Fruit fly (Drosophila melanogaster) whole organism: Measurements from ENCODE around the gene CG8051.

Experiments used
- CG8478 ChIP-seq: fragments of >200 bp; optimal IDR thresholded peaks from 2 replicates; lab custom pipeline; 2018; ENCODE audit warnings: inconsistent platforms
- Dll ChIP-seq: fragments of >200 bp; optimal IDR thresholded peaks from 2 replicates; lab custom pipeline; 2017
- EcR ChIP-seq, 2 experiments: fragments of >200 bp; optimal IDR thresholded peaks; 2 replicates each; lab custom pipeline; 2017; ENCODE audit warnings: missing biosample characterization in 2 of 2, missing genetic modification characterization in 2 of 2, missing genetic modification reagents in 2 of 2
- pan ChIP-seq: fragments of >200 bp; optimal IDR thresholded peaks from 2 replicates; lab custom pipeline; 2017
- psq ChIP-seq: fragments of >200 bp; optimal IDR thresholded peaks from 2 replicates; lab custom pipeline; 2017
- usp ChIP-seq: fragments of >200 bp; optimal IDR thresholded peaks from 2 replicates; lab custom pipeline; 2017; ENCODE audit warnings: missing biosample characterization, missing genetic modification characterization, mixed read lengths

Gene CG8051

dm6 chrX:19307810-19308456 lies at the start of gene CG8051:
Gene CG8051, minus strand, starts transcription at chrX:19307925.
- TF ChIP-seq Dll (lab: Kevin White, UChicago) (no peak), CG8478 (lab: Kevin White, UChicago) (no peak), usp (GFP tag; lab: Kevin White, UChicago) (no peak), psq (lab: Kevin White, UChicago) (no peak), pan (lab: Kevin White, UChicago) (no peak), EcR (GFP tag; optimal IDR thresholded peaks at IDR 0.05; lab: Kevin White, UChicago) (no peak)

dm6 chrX:19354628-19355101 lies 46.9 kb upstream of the CG8051 start:
- TF ChIP-seq pan (lab: Kevin White, UChicago) (no peak), psq (lab: Kevin White, UChicago) (no peak), CG8478 (lab: Kevin White, UChicago) (no peak), usp (GFP tag; lab: Kevin White, UChicago) (no peak), EcR (GFP tag; optimal IDR thresholded peaks at IDR 0.05; lab: Kevin White, UChicago) (no peak), Dll (lab: Kevin White, UChicago) (no peak)

dm6 chrX:19353442-19354204 lies 45.9 kb upstream of the CG8051 start:
- TF ChIP-seq CG8478 (lab: Kevin White, UChicago) (no peak), Dll (lab: Kevin White, UChicago) (no peak), EcR (GFP tag; optimal IDR thresholded peaks at IDR 0.05; lab: Kevin White, UChicago) (no peak), psq (lab: Kevin White, UChicago) (no peak), usp (GFP tag; lab: Kevin White, UChicago) (no peak), pan (lab: Kevin White, UChicago) (no peak)

- TF ChIP-seq psq (lab: Kevin White, UChicago) (no peak), CG8478 (lab: Kevin White, UChicago) (no peak), pan (lab: Kevin White, UChicago) (no peak), usp (GFP tag; lab: Kevin White, UChicago) (no peak), Dll (lab: Kevin White, UChicago) (no peak)
Observed at dm6 chrX:19352830-19353441, 45.2 kb upstream of the CG8051 start, which contains the start of gene kek5. Gene kek5, plus strand, starts transcription at chrX:19353181.

dm6 chrX:19348835-19349466 lies 41.2 kb upstream of the CG8051 start:
- TF ChIP-seq pan (lab: Kevin White, UChicago), result no peak
- no peak for TF ChIP-seq EcR (GFP tag; optimal IDR thresholded peaks at IDR 0.05; lab: Kevin White, UChicago)
- TF ChIP-seq CG8478 (lab: Kevin White, UChicago), result no peak
- TF ChIP-seq Dll (lab: Kevin White, UChicago), result no peak
- no peak for TF ChIP-seq usp (GFP tag; lab: Kevin White, UChicago)
- no peak for TF ChIP-seq psq (lab: Kevin White, UChicago)

- no peak for TF ChIP-seq psq (lab: Kevin White, UChicago)
- no peak for TF ChIP-seq EcR (GFP tag; optimal IDR thresholded peaks at IDR 0.05; lab: Kevin White, UChicago)
- TF ChIP-seq pan (lab: Kevin White, UChicago), result no peak
- no peak for TF ChIP-seq usp (GFP tag; lab: Kevin White, UChicago)
- no peak for TF ChIP-seq CG8478 (lab: Kevin White, UChicago)
- no peak for TF ChIP-seq Dll (lab: Kevin White, UChicago)
Observed at dm6 chrX:19348222-19348621, 40.5 kb upstream of the CG8051 start, which contains the start of gene nAChRalpha7. Gene nAChRalpha7, minus strand, starts transcription at chrX:19348447.

dm6 chrX:19326730-19327129 lies 19.0 kb upstream of the CG8051 start:
- TF ChIP-seq CG8478 (lab: Kevin White, UChicago) (no peak), EcR (GFP tag; optimal IDR thresholded peaks at IDR 0.05; lab: Kevin White, UChicago) (no peak), pan (lab: Kevin White, UChicago) (no peak), psq (lab: Kevin White, UChicago) (no peak), usp (GFP tag; lab: Kevin White, UChicago) (no peak), Dll (lab: Kevin White, UChicago) (no peak)

dm6 chrX:19325729-19326473 lies 18.2 kb upstream of the CG8051 start:
- TF ChIP-seq CG8478 (lab: Kevin White, UChicago), result no peak
- TF ChIP-seq pan (lab: Kevin White, UChicago), result no peak
- no peak for TF ChIP-seq EcR (GFP tag; optimal IDR thresholded peaks at IDR 0.05; lab: Kevin White, UChicago)
- TF ChIP-seq usp (GFP tag; lab: Kevin White, UChicago), result no peak
- TF ChIP-seq psq (lab: Kevin White, UChicago), result no peak
- TF ChIP-seq Dll (lab: Kevin White, UChicago), result no peak

dm6 chrX:19324576-19325353 lies 17.0 kb upstream of the CG8051 start:
- TF ChIP-seq pan (lab: Kevin White, UChicago) (no peak), EcR (GFP tag; optimal IDR thresholded peaks at IDR 0.05; lab: Kevin White, UChicago) (no peak), usp (GFP tag; lab: Kevin White, UChicago) (no peak), Dll (lab: Kevin White, UChicago) (no peak), psq (lab: Kevin White, UChicago) (no peak), CG8478 (lab: Kevin White, UChicago) (no peak)
